Fruit fly (Drosophila melanogaster) S2 (cell line): ENCODE results near the gene CG44405.

Source experiments
- CG8478 ChIP-seq: fragments of >200 bp; optimal IDR thresholded peaks from 2 replicates; lab custom pipeline; 2018
- CTCF ChIP-seq, 2 experiments: fragments of >200 bp; optimal IDR thresholded peaks; 2 replicates each; lab custom pipeline; 2018

- no peak for TF ChIP-seq CG8478 (lab: Kevin White, UChicago)
- no peak for TF ChIP-seq CTCF (optimal IDR thresholded peaks at IDR 0.05; lab: Kevin White, UChicago)
These were observed 38.8 kb upstream of the CG44405 start for dm6 chr2L:16380973-16381372.
